Fruit fly (Drosophila melanogaster): ENCODE measurements around the gene CG12206.

Gene CG12206

DNA sequence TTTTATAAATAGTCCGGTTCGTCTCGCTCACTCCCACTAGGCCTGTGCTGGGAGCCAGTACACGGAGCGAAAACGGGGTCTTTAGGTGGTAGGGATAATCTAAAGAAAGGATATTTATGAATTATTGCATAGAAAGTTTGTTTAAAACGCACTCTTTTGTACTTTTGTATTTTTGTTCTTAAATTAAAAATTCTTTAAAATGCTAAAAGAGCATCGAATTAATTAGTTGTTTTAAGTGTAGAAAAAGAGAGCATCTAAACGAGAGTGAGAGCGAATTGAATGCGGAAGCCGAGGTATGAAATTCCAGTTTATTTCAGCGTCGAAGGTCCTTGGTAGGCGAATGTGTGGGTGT, 46.7 kb downstream of the CG12206 start:
- TF ChIP-seq Rel (GFP tag; optimal IDR thresholded peaks at IDR 0.05) (peak; percentile 58), Rel (tag; optimal IDR thresholded peaks at IDR 0.05) (peak; percentile 56), sv (GFP tag; optimal IDR thresholded peaks at IDR 0.05) (peak; percentile 66), fru (GFP tag; optimal IDR thresholded peaks at IDR 0.05) (peak; percentile 95), CG9705 (GFP tag; optimal IDR thresholded peaks at IDR 0.05) (peak; percentile 50), OdsH (GFP tag; optimal IDR thresholded peaks at IDR 0.05) (peak; percentile 94), Sp1 (GFP tag; optimal IDR thresholded peaks at IDR 0.05) (peak; percentile 93), HLH106 (tag; optimal IDR thresholded peaks at IDR 0.05) (peak; percentile 86), rgr (GFP tag; optimal IDR thresholded peaks at IDR 0.05) (peak; percentile 94), CG32264 (GFP tag; optimal IDR thresholded peaks at IDR 0.05) (peak; percentile 81), h (GFP tag; optimal IDR thresholded peaks at IDR 0.05) (peak; percentile 94), br (GFP tag; optimal IDR thresholded peaks at IDR 0.05) (peak; percentile 96), foxo (GFP tag; optimal IDR thresholded peaks at IDR 0.05) (peak; percentile 30 to 93), GATAd (GFP tag; optimal IDR thresholded peaks at IDR 0.05) (peak; percentile 64), CrebA (GFP tag; optimal IDR thresholded peaks at IDR 0.05; ENCODE audit: borderline replicate concordance) (peak; percentile 61), dmrt93B (GFP tag; optimal IDR thresholded peaks at IDR 0.05) (peak; percentile 56), Dfd (GFP tag; optimal IDR thresholded peaks at IDR 0.05) (no peak), Vsx2 (GFP tag; optimal IDR thresholded peaks at IDR 0.05; ENCODE audit: partially characterized antibody) (no peak), woc (GFP tag; optimal IDR thresholded peaks at IDR 0.05) (peak; percentile 88), dl (GFP tag; optimal IDR thresholded peaks at IDR 0.05; ENCODE audit: insufficient read depth in 1 of 2, partially characterized antibody in 2 of 2) (no peak), pan (optimal IDR thresholded peaks at IDR 0.05) (no peak), Mio (GFP tag; optimal IDR thresholded peaks at IDR 0.05) (peak; percentile 50), Jra (GFP tag; optimal IDR thresholded peaks at IDR 0.05) (peak; percentile 92), psq (GFP tag; optimal IDR thresholded peaks at IDR 0.05) (peak; percentile 89), tai (GFP tag; optimal IDR thresholded peaks at IDR 0.05) (peak; percentile 89), sage (GFP tag; optimal IDR thresholded peaks at IDR 0.05) (peak; percentile 60), dsf (GFP tag; optimal IDR thresholded peaks at IDR 0.05; ENCODE audit: borderline replicate concordance) (peak; percentile 47), N (GFP tag; optimal IDR thresholded peaks at IDR 0.05) (no peak), Myc (optimal IDR thresholded peaks at IDR 0.05) (no peak), Hnf4 (GFP tag; optimal IDR thresholded peaks at IDR 0.05) (peak; percentile 96), brk (GFP tag; optimal IDR thresholded peaks at IDR 0.05) (peak; percentile 94), Abd-B (GFP tag; optimal IDR thresholded peaks at IDR 0.05) (no peak), Dif (GFP tag; optimal IDR thresholded peaks at IDR 0.05; ENCODE audit: partially characterized antibody) (no peak), ey (GFP tag; optimal IDR thresholded peaks at IDR 0.05) (peak; percentile 95)

dm6 chrX:3426803-3427613, 47.3 kb downstream of the CG12206 start:
- no peak for TF ChIP-seq Rel (GFP tag; optimal IDR thresholded peaks at IDR 0.05)
- peak; percentile 21 for TF ChIP-seq Rel (tag; optimal IDR thresholded peaks at IDR 0.05)
- TF ChIP-seq jim (GFP tag; optimal IDR thresholded peaks at IDR 0.05): no peak

dm6 chrX:3424963-3425362, 49.4 kb downstream of the CG12206 start:
- TF ChIP-seq Sp1 (GFP tag; optimal IDR thresholded peaks at IDR 0.05): peak; percentile 12
- no peak for TF ChIP-seq dl (GFP tag; optimal IDR thresholded peaks at IDR 0.05; ENCODE audit: insufficient read depth in 1 of 2, partially characterized antibody in 2 of 2)
- TF ChIP-seq pan (optimal IDR thresholded peaks at IDR 0.05): no peak
- no peak for TF ChIP-seq Mio (GFP tag; optimal IDR thresholded peaks at IDR 0.05)
- no peak for TF ChIP-seq Abd-B (GFP tag; optimal IDR thresholded peaks at IDR 0.05)
- peak; percentile 40 for TF ChIP-seq Hnf4 (GFP tag; optimal IDR thresholded peaks at IDR 0.05)
- no peak for TF ChIP-seq jim (GFP tag; optimal IDR thresholded peaks at IDR 0.05)
- TF ChIP-seq fru (GFP tag; optimal IDR thresholded peaks at IDR 0.05): peak; percentile 47
- no peak for TF ChIP-seq CG32264 (GFP tag; optimal IDR thresholded peaks at IDR 0.05)
- TF ChIP-seq CG9705 (GFP tag; optimal IDR thresholded peaks at IDR 0.05): no peak
- no peak for TF ChIP-seq Vsx2 (GFP tag; optimal IDR thresholded peaks at IDR 0.05; ENCODE audit: partially characterized antibody)
- peak; percentile 33 for TF ChIP-seq psq (GFP tag; optimal IDR thresholded peaks at IDR 0.05)
- no peak for TF ChIP-seq dsf (GFP tag; optimal IDR thresholded peaks at IDR 0.05; ENCODE audit: borderline replicate concordance)
- TF ChIP-seq OdsH (GFP tag; optimal IDR thresholded peaks at IDR 0.05): peak; percentile 32
- TF ChIP-seq woc (GFP tag; optimal IDR thresholded peaks at IDR 0.05): peak; percentile 42
- TF ChIP-seq ey (GFP tag; optimal IDR thresholded peaks at IDR 0.05): peak; percentile 48
- peak; percentile 14 for TF ChIP-seq sage (GFP tag; optimal IDR thresholded peaks at IDR 0.05)
- peak; percentile 37 for TF ChIP-seq sv (GFP tag; optimal IDR thresholded peaks at IDR 0.05)
- peak; percentile 51 for TF ChIP-seq br (GFP tag; optimal IDR thresholded peaks at IDR 0.05)
- no peak for TF ChIP-seq Dif (GFP tag; optimal IDR thresholded peaks at IDR 0.05; ENCODE audit: partially characterized antibody)
- no peak for TF ChIP-seq tai (GFP tag; optimal IDR thresholded peaks at IDR 0.05)
- peak; percentile 60 for TF ChIP-seq rgr (GFP tag; optimal IDR thresholded peaks at IDR 0.05)
- peak in 1 of 2 experiments; percentile 55 for TF ChIP-seq foxo (GFP tag; optimal IDR thresholded peaks at IDR 0.05)
- TF ChIP-seq h (GFP tag; optimal IDR thresholded peaks at IDR 0.05): peak; percentile 65
